Fruit fly (Drosophila melanogaster) whole organism, embryonic: Measurements from ENCODE around the gene Polr2G.
A peak's percentile ranks its signal among the peaks of the same experiment; 100 is the strongest.

ENCODE experiments used
- Abd-B ChIP-seq: fragments of 200-800 bp; sonication (Bioruptor generic); optimal IDR thresholded peaks from 2 replicates; lab custom pipeline; 2018; ENCODE audit warnings: missing biosample characterization, mild to moderate bottlenecking, missing genetic modification characterization, moderate library complexity
- BtbVII ChIP-seq: fragments of 200-800 bp; sonication (Bioruptor generic); optimal IDR thresholded peaks from 3 replicates; lab custom pipeline; 2017; ENCODE audit warnings: missing biosample characterization, mild to moderate bottlenecking, missing genetic modification characterization
- CG10209 ChIP-seq: fragments of 200-800 bp; sonication (Bioruptor generic); optimal IDR thresholded peaks from 3 replicates; lab custom pipeline; 2017; ENCODE audit warnings: missing biosample characterization, mild to moderate bottlenecking, missing genetic modification characterization, missing genetic modification reagents
- CG10431 ChIP-seq: fragments of 200-800 bp; sonication (Bioruptor generic); optimal IDR thresholded peaks from 3 replicates; lab custom pipeline; 2018; ENCODE audit warnings: missing biosample characterization, mild to moderate bottlenecking, missing genetic modification characterization
- CG12104 ChIP-seq: fragments of 200-800 bp; sonication (Bioruptor generic); optimal IDR thresholded peaks from 3 replicates; lab custom pipeline; 2016; ENCODE audit warnings: missing biosample characterization, missing genetic modification characterization
- CG12155 ChIP-seq: fragments of 200-800 bp; sonication (Bioruptor generic); optimal IDR thresholded peaks from 3 replicates; lab custom pipeline; 2016; ENCODE audit warnings: missing biosample characterization, missing genetic modification characterization
- CG15514 ChIP-seq: fragments of 200-800 bp; sonication (Bioruptor generic); optimal IDR thresholded peaks from 3 replicates; lab custom pipeline; 2017; ENCODE audit warnings: missing biosample characterization, missing genetic modification characterization, mild to moderate bottlenecking, moderate library complexity, missing genetic modification reagents
- CG1647 ChIP-seq: fragments of 200-800 bp; sonication (Bioruptor generic); optimal IDR thresholded peaks from 3 replicates; lab custom pipeline; 2016; ENCODE audit warnings: missing biosample characterization, missing genetic modification characterization
- CG17186 ChIP-seq: fragments of 200-800 bp; sonication (Bioruptor generic); optimal IDR thresholded peaks from 3 replicates; lab custom pipeline; 2017; ENCODE audit warnings: missing biosample characterization, missing genetic modification reagents, missing genetic modification characterization
- CG2199 ChIP-seq: fragments of 200-800 bp; sonication (Bioruptor generic); IDR thresholded peaks from 3 replicates; pipeline ENCODE4 v1.3.6; 2022; ENCODE audit warnings: missing biosample characterization, missing genetic modification characterization
- CG31441 ChIP-seq: fragments of 200-800 bp; sonication (Bioruptor generic); IDR thresholded peaks from 2 replicates; pipeline ENCODE4 v1.3.6; 2022; ENCODE audit warnings: missing biosample characterization, missing genetic modification characterization
- CG33557 ChIP-seq: fragments of 200-800 bp; sonication (Bioruptor generic); optimal IDR thresholded peaks from 2 replicates; lab custom pipeline; 2019; ENCODE audit warnings: missing biosample characterization, mild to moderate bottlenecking, missing genetic modification characterization, moderate library complexity
- CG4424 ChIP-seq: fragments of 200-800 bp; sonication (Bioruptor generic); optimal IDR thresholded peaks from 3 replicates; lab custom pipeline; 2016; ENCODE audit warnings: missing biosample characterization, missing genetic modification characterization
- CG5180 ChIP-seq: fragments of 200-800 bp; sonication (Bioruptor generic); optimal IDR thresholded peaks from 3 replicates; lab custom pipeline; 2017; ENCODE audit warnings: missing biosample characterization, missing genetic modification characterization, mild to moderate bottlenecking, moderate library complexity, missing genetic modification reagents
- CG5953 ChIP-seq: fragments of 200-800 bp; sonication (Bioruptor generic); IDR thresholded peaks from 2 replicates; pipeline ENCODE4 v1.3.6; 2022; ENCODE audit warnings: missing biosample characterization, missing genetic modification characterization
- CG7357 ChIP-seq: fragments of 200-800 bp; sonication (Bioruptor generic); IDR thresholded peaks from 3 replicates; pipeline ENCODE4 v1.3.6; 2022; ENCODE audit warnings: missing biosample characterization, missing genetic modification characterization
- CG8478 ChIP-seq: fragments of >200 bp; optimal IDR thresholded peaks from 2 replicates; lab custom pipeline; 2018
- CoRest ChIP-seq: fragments of 200-800 bp; sonication (Bioruptor generic); optimal IDR thresholded peaks from 3 replicates; lab custom pipeline; 2018; ENCODE audit warnings: missing biosample characterization, mild to moderate bottlenecking, missing genetic modification characterization, moderate library complexity
- Deaf1 ChIP-seq: fragments of 200-800 bp; optimal IDR thresholded peaks from 3 replicates; lab custom pipeline; 2019; ENCODE audit warnings: missing biosample characterization, mild to moderate bottlenecking, missing genetic modification characterization, moderate library complexity
- E2f2 ChIP-seq: fragments of 200-800 bp; sonication (Bioruptor generic); IDR thresholded peaks from 2 replicates; pipeline ENCODE4 v1.3.6; 2022; ENCODE audit warnings: missing biosample characterization, missing genetic modification characterization
- ERR ChIP-seq: fragments of 200-800 bp; sonication (Bioruptor generic); optimal IDR thresholded peaks from 2 replicates; lab custom pipeline; 2016; ENCODE audit warnings: missing biosample characterization, missing genetic modification characterization
- Fer1 ChIP-seq: fragments of 200-800 bp; sonication (Bioruptor generic); optimal IDR thresholded peaks from 2 replicates; lab custom pipeline; 2017; ENCODE audit warnings: missing biosample characterization, mild to moderate bottlenecking, missing genetic modification characterization
- Hey ChIP-seq: fragments of 200-800 bp; sonication (Bioruptor generic); optimal IDR thresholded peaks from 3 replicates; lab custom pipeline; 2018; ENCODE audit warnings: missing biosample characterization, mild to moderate bottlenecking, missing genetic modification characterization
- Hr39 ChIP-seq: fragments of >200 bp; optimal IDR thresholded peaks from 2 replicates; lab custom pipeline; 2017
- Jarid2 ChIP-seq: fragments of 200-800 bp; sonication (Bioruptor generic); optimal IDR thresholded peaks from 3 replicates; lab custom pipeline; 2017; ENCODE audit warnings: mild to moderate bottlenecking, missing biosample characterization, missing genetic modification reagents, missing genetic modification characterization
- Kr ChIP-seq: fragments of 200-800 bp; sonication (Bioruptor generic); optimal IDR thresholded peaks from 2 replicates; lab custom pipeline; 2017; ENCODE audit warnings: missing biosample characterization, mild to moderate bottlenecking, missing genetic modification characterization
- MBD-R2 ChIP-seq: fragments of 200-800 bp; sonication (Bioruptor generic); IDR thresholded peaks from 2 replicates; pipeline ENCODE4 v1.3.6; 2022; ENCODE audit warnings: missing biosample characterization, missing genetic modification characterization
- Myb ChIP-seq: fragments of 200-800 bp; sonication (Bioruptor generic); optimal IDR thresholded peaks from 2 replicates; lab custom pipeline; 2016; ENCODE audit warnings: missing biosample characterization, missing genetic modification characterization
- Opbp ChIP-seq: fragments of 200-800 bp; sonication (Bioruptor generic); IDR thresholded peaks from 3 replicates; pipeline ENCODE4 v1.3.6; 2022; ENCODE audit warnings: missing biosample characterization, missing genetic modification characterization; ENCODE audit not compliant: partially characterized antibody
- Ptx1 ChIP-seq: fragments of 200-800 bp; sonication (Bioruptor generic); IDR thresholded peaks from 2 replicates; pipeline ENCODE4 v1.3.6; 2022; ENCODE audit warnings: missing biosample characterization, missing genetic modification characterization
- Ravus ChIP-seq: fragments of 200-800 bp; sonication (Bioruptor generic); IDR thresholded peaks from 2 replicates; pipeline ENCODE4 v1.3.6; 2022; ENCODE audit warnings: missing biosample characterization, missing genetic modification characterization
- Scr ChIP-seq: fragments of 200-800 bp; sonication (Bioruptor generic); IDR thresholded peaks from 2 replicates; pipeline ENCODE4 v1.3.6; 2022; ENCODE audit warnings: missing biosample characterization, missing genetic modification characterization; ENCODE audit not compliant: partially characterized antibody
- Usf ChIP-seq: fragments of 200-800 bp; sonication (Bioruptor generic); optimal IDR thresholded peaks from 2 replicates; lab custom pipeline; 2017; ENCODE audit warnings: missing genotype, missing biosample characterization, missing genetic modification characterization
- Xbp1 ChIP-seq: fragments of 200-800 bp; sonication (Bioruptor generic); optimal IDR thresholded peaks from 3 replicates; lab custom pipeline; 2016; ENCODE audit warnings: missing biosample characterization, mild to moderate bottlenecking, missing genetic modification characterization
- al ChIP-seq: fragments of 200-800 bp; sonication (Bioruptor generic); IDR thresholded peaks from 2 replicates; pipeline ENCODE4 v1.3.6; 2022; ENCODE audit warnings: missing biosample characterization, missing genetic modification characterization
- az2 ChIP-seq: fragments of 200-800 bp; sonication (Bioruptor generic); optimal IDR thresholded peaks from 3 replicates; lab custom pipeline; 2016; ENCODE audit warnings: missing biosample characterization, missing genetic modification characterization
- fd102C ChIP-seq: fragments of 200-800 bp; sonication (Bioruptor generic); optimal IDR thresholded peaks from 2 replicates; lab custom pipeline; 2018; ENCODE audit warnings: missing biosample characterization, mild to moderate bottlenecking, missing genetic modification characterization, moderate library complexity
- fd3F ChIP-seq: fragments of 200-800 bp; sonication (Bioruptor generic); optimal IDR thresholded peaks from 2 replicates; lab custom pipeline; 2018; ENCODE audit warnings: missing biosample characterization, mild to moderate bottlenecking, missing genetic modification characterization, moderate library complexity
- fd64A ChIP-seq: fragments of 200-800 bp; sonication (Bioruptor generic); optimal IDR thresholded peaks from 3 replicates; lab custom pipeline; 2018; ENCODE audit warnings: missing biosample characterization, mild to moderate bottlenecking, missing genetic modification characterization
- inv ChIP-seq: fragments of 200-800 bp; sonication (Bioruptor generic); IDR thresholded peaks from 2 replicates; pipeline ENCODE4 v1.3.6; 2022; ENCODE audit warnings: missing biosample characterization, missing genetic modification characterization; ENCODE audit not compliant: partially characterized antibody
- kay ChIP-seq: fragments of 200-800 bp; sonication (Bioruptor generic); optimal IDR thresholded peaks from 2 replicates; lab custom pipeline; 2016; ENCODE audit warnings: missing biosample characterization, missing genetic modification characterization
- nerfin-1 ChIP-seq: fragments of 200-800 bp; sonication (Bioruptor generic); optimal IDR thresholded peaks from 3 replicates; lab custom pipeline; 2019; ENCODE audit warnings: missing biosample characterization, mild to moderate bottlenecking, missing genetic modification characterization, moderate library complexity
- org-1 ChIP-seq: fragments of 200-800 bp; sonication (Bioruptor generic); optimal IDR thresholded peaks from 2 replicates; lab custom pipeline; 2017; ENCODE audit warnings: missing biosample characterization, missing genetic modification characterization
- pita ChIP-seq: fragments of 200-800 bp; sonication (Bioruptor generic); optimal IDR thresholded peaks from 2 replicates; lab custom pipeline; 2017; ENCODE audit warnings: missing biosample characterization, mild to moderate bottlenecking, missing genetic modification characterization
- ranshi ChIP-seq: fragments of 200-800 bp; sonication (Bioruptor generic); IDR thresholded peaks from 2 replicates; pipeline ENCODE4 v1.3.6; 2022; ENCODE audit warnings: missing biosample characterization, missing genetic modification characterization
- slp2 ChIP-seq: fragments of 200-800 bp; sonication (Bioruptor generic); optimal IDR thresholded peaks from 2 replicates; lab custom pipeline; 2016; ENCODE audit warnings: missing biosample characterization, missing genetic modification characterization
- sna ChIP-seq: fragments of 200-800 bp; sonication (Bioruptor generic); IDR thresholded peaks from 2 replicates; pipeline ENCODE4 v1.3.6; 2022; ENCODE audit warnings: missing biosample characterization, missing genetic modification characterization; ENCODE audit not compliant: partially characterized antibody
- sr ChIP-seq: fragments of 200-800 bp; sonication (Bioruptor generic); IDR thresholded peaks from 3 replicates; pipeline ENCODE4 v1.3.6; 2022; ENCODE audit warnings: missing biosample characterization, missing genetic modification characterization
- unc-4 ChIP-seq: fragments of 200-800 bp; sonication (Bioruptor generic); IDR thresholded peaks from 2 replicates; pipeline ENCODE4 v1.3.6; 2022; ENCODE audit warnings: missing biosample characterization, missing genetic modification characterization; ENCODE audit not compliant: partially characterized antibody
- zfh1 ChIP-seq: fragments of 200-800 bp; sonication (Bioruptor generic); IDR thresholded peaks from 3 replicates; pipeline ENCODE4 v1.3.6; 2022; ENCODE audit warnings: missing biosample characterization, missing genetic modification characterization

Polr2G gene

dm6 chr3R:15218824-15219576 is 4.0 kb downstream of the Polr2G start, which contains the start of the genes SIDL and CG12241 (continued):
- TF ChIP-seq sr (GFP tag; lab: Robert Waterston, UW): peak; percentile 35; the same call in 1 of the 3 replicates
- peak; percentile 67 for TF ChIP-seq CoRest (tag; lab: Kevin White, UChicago)
- 0 out of 2 replicates have a peak, but pooled peaks have one; percentile 29 for TF ChIP-seq sna
- TF ChIP-seq Jarid2 (GFP tag; lab: Kevin White, UChicago): no peak
- TF ChIP-seq fd64A: no peak
- TF ChIP-seq Hr39 (lab: Kevin White, UChicago): no peak
- TF ChIP-seq Opbp (GFP tag; lab: Robert Waterston, UW): peak; percentile 34; the same call in 1 of the 3 replicates
- TF ChIP-seq kay (GFP tag; lab: Kevin White, UChicago): peak; percentile 69
- TF ChIP-seq slp2: peak; percentile 45
- no peak for TF ChIP-seq CG10431 (GFP tag; lab: Kevin White, UChicago)
- TF ChIP-seq CG5180 (GFP tag; lab: Kevin White, UChicago): no peak
- TF ChIP-seq CG5953: no peak
- peak; percentile 92 for TF ChIP-seq MBD-R2 (GFP tag; lab: Robert Waterston, UW)
- peak; percentile 77 for TF ChIP-seq ERR (GFP tag; lab: Kevin White, UChicago)
- peak; percentile 54 for TF ChIP-seq Xbp1
- TF ChIP-seq CG8478 (lab: Kevin White, UChicago): no peak
- TF ChIP-seq Deaf1: no peak
- TF ChIP-seq inv (GFP tag; lab: Robert Waterston, UW): no peak
- TF ChIP-seq Myb (GFP tag; lab: Kevin White, UChicago): peak; percentile 49
- no peak for TF ChIP-seq Hey
- TF ChIP-seq fd102C: no peak
- TF ChIP-seq Usf: no peak
- TF ChIP-seq CG10209 (GFP tag; lab: Kevin White, UChicago): peak; percentile 61
- TF ChIP-seq nerfin-1 (tag; lab: Kevin White, UChicago): peak; percentile 57
- peak; percentile 94 for TF ChIP-seq al
- peak; percentile 81 for TF ChIP-seq CG1647
- no peak for TF ChIP-seq CG17186
- peak; percentile 81 for TF ChIP-seq CG2199 (GFP tag; lab: Robert Waterston, UW)
- TF ChIP-seq Abd-B (GFP tag; lab: Kevin White, UChicago): peak; percentile 94
- peak; percentile 79 for TF ChIP-seq Fer1 (GFP tag; lab: Kevin White, UChicago)
- peak; percentile 90 for TF ChIP-seq CG31441
- TF ChIP-seq unc-4 (GFP tag; lab: Robert Waterston, UW): 0 out of 2 replicates have a peak, but pooled peaks have one; percentile 44
- TF ChIP-seq Kr: no peak
- TF ChIP-seq zfh1 (GFP tag; lab: Robert Waterston, UW): peak; percentile 94
- TF ChIP-seq CG33557 (GFP tag; lab: Kevin White, UChicago): peak; percentile 4
- peak; percentile 11 for TF ChIP-seq org-1 (GFP tag; lab: Kevin White, UChicago)
- TF ChIP-seq CG7357 (GFP tag; lab: Robert Waterston, UW): peak; percentile 89
- peak; percentile 42 for TF ChIP-seq Scr (GFP tag; lab: Robert Waterston, UW)
- peak; percentile 85 for TF ChIP-seq CG15514
- TF ChIP-seq BtbVII (GFP tag; lab: Kevin White, UChicago): peak; percentile 82
- no peak for TF ChIP-seq pita (GFP tag; lab: Kevin White, UChicago)
- peak; percentile 61 for TF ChIP-seq az2 (GFP tag; lab: Kevin White, UChicago)
- peak; percentile 46 for TF ChIP-seq fd3F (GFP tag; lab: Kevin White, UChicago)
- TF ChIP-seq Ptx1 (GFP tag; lab: Robert Waterston, UW): peak; percentile 96
- TF ChIP-seq ranshi (GFP tag; lab: Robert Waterston, UW): peak; percentile 96
- peak; percentile 80 for TF ChIP-seq Ravus (GFP tag; lab: Robert Waterston, UW)
- peak; percentile 58 for TF ChIP-seq E2f2 (GFP tag; lab: Robert Waterston, UW)
- TF ChIP-seq CG12155 (GFP tag; lab: Kevin White, UChicago): peak; percentile 60
- TF ChIP-seq CG4424: peak; percentile 79
- TF ChIP-seq CG12104 (GFP tag; lab: Kevin White, UChicago): peak; percentile 66
